Worm (Caenorhabditis elegans) whole organism, L1 larva: ENCODE measurements around the gene cysl-4.

Experiments
- C16A3.4 ChIP-seq: fragments of 150-350 bp; optimal IDR thresholded peaks from 2 replicates; lab custom pipeline; 2014; ENCODE audit warnings: missing biosample characterization, missing genetic modification characterization
- Y116A8C.19 ChIP-seq: sonication (generic microtip); optimal IDR thresholded peaks from 2 replicates; lab custom pipeline; 2016; ENCODE audit warnings: missing compliant biosample characterization, missing genetic modification characterization, borderline replicate concordance
- blmp-1 ChIP-seq: fragments of 150-350 bp; optimal IDR thresholded peaks from 2 replicates; lab custom pipeline; 2014; ENCODE audit warnings: missing biosample characterization, missing genetic modification characterization
- ceh-8 ChIP-seq: fragments of 200-800 bp; sonication (Bioruptor generic); optimal IDR thresholded peaks from 2 replicates; lab custom pipeline; 2018; ENCODE audit warnings: mild to moderate bottlenecking, missing genetic modification characterization, moderate library complexity, missing compliant biosample characterization
- ceh-82 ChIP-seq, 3 experiments: fragments of 150-350 bp in 1 of 3; sonication (generic microtip) in 2 of 3; optimal IDR thresholded peaks; 2 replicates each; lab custom pipeline; 2014 to 2017; ENCODE audit warnings: missing biosample characterization in 3 of 3, missing genetic modification characterization in 3 of 3
- ceh-90 ChIP-seq: sonication (generic microtip); optimal IDR thresholded peaks from 2 replicates; lab custom pipeline; 2016; ENCODE audit warnings: missing genetic modification characterization, missing compliant biosample characterization
- ces-1 ChIP-seq: fragments of 150-350 bp; optimal IDR thresholded peaks from 2 replicates; lab custom pipeline; 2014; ENCODE audit warnings: missing biosample characterization, missing genetic modification reagents, missing genetic modification characterization
- dpl-1 ChIP-seq, 3 experiments: fragments of 150-350 bp in 2 of 3; sonication (generic microtip) in 1 of 3; optimal IDR thresholded peaks; 2 replicates each; lab custom pipeline; 2014 to 2017; ENCODE audit warnings: missing biosample characterization in 3 of 3, missing genetic modification characterization in 3 of 3, missing genetic modification reagents in 3 of 3
- egl-13 ChIP-seq: sonication (generic microtip); optimal IDR thresholded peaks from 2 replicates; lab custom pipeline; 2016; ENCODE audit warnings: missing genotype, missing genetic modification reagents, missing genetic modification characterization, missing compliant biosample characterization
- ets-5 ChIP-seq: fragments of 200-800 bp; sonication (Bioruptor generic); IDR thresholded peaks from 2 replicates; pipeline ENCODE4 v1.3.6; 2022; ENCODE audit warnings: missing genetic modification characterization, missing compliant biosample characterization
- fkh-4 ChIP-seq: sonication (generic microtip); optimal IDR thresholded peaks from 2 replicates; lab custom pipeline; 2016; ENCODE audit warnings: missing compliant biosample characterization, missing genetic modification characterization, borderline replicate concordance
- fkh-8 ChIP-seq: sonication (generic microtip); optimal IDR thresholded peaks from 2 replicates; lab custom pipeline; 2016; ENCODE audit warnings: mild to moderate bottlenecking, missing genetic modification characterization, missing compliant biosample characterization
- grh-1 ChIP-seq: fragments of 200-800 bp; sonication (Bioruptor generic); IDR thresholded peaks from 2 replicates; pipeline ENCODE4 v1.3.6; 2022; ENCODE audit warnings: missing genetic modification reagents, missing genetic modification characterization, missing compliant biosample characterization
- hlh-17 ChIP-seq: fragments of 200-800 bp; sonication (Bioruptor generic); optimal IDR thresholded peaks from 2 replicates; lab custom pipeline; 2018; ENCODE audit warnings: missing genetic modification characterization, mild to moderate bottlenecking, missing compliant biosample characterization, moderate library complexity, borderline replicate concordance
- hlh-4 ChIP-seq: sonication (generic microtip); optimal IDR thresholded peaks from 2 replicates; lab custom pipeline; 2016; ENCODE audit warnings: mild to moderate bottlenecking, missing genetic modification characterization, missing compliant biosample characterization
- hpl-2 ChIP-seq: fragments of 150-350 bp; optimal IDR thresholded peaks from 2 replicates; lab custom pipeline; 2014; ENCODE audit warnings: missing biosample characterization, missing genetic modification reagents, missing genetic modification characterization
- lin-13 ChIP-seq: fragments of 150-350 bp; optimal IDR thresholded peaks from 2 replicates; lab custom pipeline; 2014; ENCODE audit warnings: missing biosample characterization, missing genetic modification reagents, missing genetic modification characterization
- lin-35 ChIP-seq, 2 experiments: fragments of 150-350 bp; optimal IDR thresholded peaks; 2 replicates each; lab custom pipeline; 2014; ENCODE audit warnings: missing biosample characterization in 2 of 2, missing genetic modification characterization in 2 of 2, missing genetic modification reagents in 2 of 2
- lsy-2 ChIP-seq, 2 experiments: fragments of 150-350 bp; optimal IDR thresholded peaks; 2 replicates each; lab custom pipeline; 2014; ENCODE audit warnings: missing biosample characterization in 2 of 2, missing genetic modification characterization in 2 of 2
- mef-2 ChIP-seq: fragments of 150-350 bp; optimal IDR thresholded peaks from 2 replicates; lab custom pipeline; 2014; ENCODE audit warnings: missing biosample characterization, missing genetic modification characterization
- nhr-12 ChIP-seq: sonication (generic microtip); optimal IDR thresholded peaks from 2 replicates; lab custom pipeline; 2017; ENCODE audit warnings: missing biosample characterization, missing genetic modification characterization
- nhr-28 ChIP-seq: fragments of 150-350 bp; optimal IDR thresholded peaks from 2 replicates; lab custom pipeline; 2014; ENCODE audit warnings: missing biosample characterization, missing genetic modification characterization
- nhr-47 ChIP-seq: sonication (generic microtip); optimal IDR thresholded peaks from 2 replicates; lab custom pipeline; 2016; ENCODE audit warnings: mild to moderate bottlenecking, missing genetic modification characterization, moderate library complexity, missing compliant biosample characterization
- nhr-71 ChIP-seq: sonication (generic microtip); optimal IDR thresholded peaks from 2 replicates; lab custom pipeline; 2016; ENCODE audit warnings: mild to moderate bottlenecking, missing genetic modification characterization, moderate library complexity, missing compliant biosample characterization
- nhr-84 ChIP-seq: sonication (generic microtip); optimal IDR thresholded peaks from 2 replicates; lab custom pipeline; 2017; ENCODE audit warnings: missing biosample characterization, missing genetic modification characterization
- pax-3 ChIP-seq: fragments of 200-800 bp; sonication (Bioruptor generic); optimal IDR thresholded peaks from 2 replicates; lab custom pipeline; 2018; ENCODE audit warnings: mild to moderate bottlenecking, missing genetic modification characterization, moderate library complexity, missing compliant biosample characterization
- rnt-1 ChIP-seq: sonication (generic microtip); optimal IDR thresholded peaks from 2 replicates; lab custom pipeline; 2016; ENCODE audit warnings: mild to moderate bottlenecking, missing genetic modification characterization, moderate library complexity, missing compliant biosample characterization
- skn-1 ChIP-seq: fragments of 150-350 bp; optimal IDR thresholded peaks from 2 replicates; lab custom pipeline; 2014; ENCODE audit warnings: missing biosample characterization, missing genetic modification characterization
- snpc-4 ChIP-seq: fragments of 150-350 bp; optimal IDR thresholded peaks from 2 replicates; lab custom pipeline; 2014; ENCODE audit warnings: missing biosample characterization, missing genetic modification characterization
- swsn-7 ChIP-seq: sonication (generic microtip); optimal IDR thresholded peaks from 2 replicates; lab custom pipeline; 2016; ENCODE audit warnings: missing genetic modification characterization, missing compliant biosample characterization
- tbx-2 ChIP-seq: sonication (generic microtip); optimal IDR thresholded peaks from 2 replicates; lab custom pipeline; 2016; ENCODE audit warnings: missing genetic modification characterization, missing compliant biosample characterization
- tlp-1 ChIP-seq: fragments of 150-350 bp; optimal IDR thresholded peaks from 2 replicates; lab custom pipeline; 2014; ENCODE audit warnings: missing biosample characterization, missing genetic modification characterization
- unc-130 ChIP-seq: fragments of 150-350 bp; optimal IDR thresholded peaks from 2 replicates; lab custom pipeline; 2017; ENCODE audit warnings: missing biosample characterization, missing genetic modification characterization, inconsistent platforms
- unc-30 ChIP-seq: sonication (generic microtip); optimal IDR thresholded peaks from 2 replicates; lab custom pipeline; 2017; ENCODE audit warnings: missing biosample characterization, missing genetic modification characterization
- unc-86 ChIP-seq: sonication (generic microtip); optimal IDR thresholded peaks from 2 replicates; lab custom pipeline; 2016; ENCODE audit warnings: missing genetic modification characterization, missing compliant biosample characterization
- unc-98 ChIP-seq: fragments of 200-800 bp; sonication (Bioruptor generic); IDR thresholded peaks from 2 replicates; pipeline ENCODE4 v1.3.6; 2022; ENCODE audit warnings: missing genetic modification characterization, missing compliant biosample characterization
- vab-15 ChIP-seq: sonication (generic microtip); optimal IDR thresholded peaks from 2 replicates; lab custom pipeline; 2017; ENCODE audit warnings: missing genotype, mild to moderate bottlenecking, missing genetic modification characterization, missing compliant biosample characterization
- xbp-1 ChIP-seq: sonication (generic microtip); optimal IDR thresholded peaks from 2 replicates; lab custom pipeline; 2016; ENCODE audit warnings: missing genetic modification characterization, missing compliant biosample characterization
- ztf-4 ChIP-seq: fragments of 150-350 bp; optimal IDR thresholded peaks from 2 replicates; lab custom pipeline; 2014; ENCODE audit warnings: missing biosample characterization, missing genetic modification characterization

cysl-4 gene

DNA sequence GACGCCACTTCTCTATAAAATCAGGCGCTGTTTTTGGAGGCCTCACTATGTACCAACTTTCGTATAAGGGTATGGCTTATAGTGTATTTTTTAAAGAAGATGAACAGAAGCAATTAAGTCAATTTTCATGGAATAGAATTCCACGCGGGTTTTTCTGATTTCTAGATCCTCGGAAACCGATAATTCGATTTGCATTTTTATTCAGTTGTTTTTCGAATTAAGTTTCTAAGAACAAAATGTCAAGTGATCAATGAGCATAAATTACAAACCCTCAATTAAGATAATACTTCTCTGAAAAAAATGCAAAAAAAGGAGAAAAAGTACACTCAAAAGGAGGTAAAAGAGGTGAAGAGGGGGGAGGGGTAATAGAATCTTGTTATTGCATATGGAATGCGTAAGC, 16.5 kb downstream of the cysl-4 start:
- peak; percentile 59 for TF ChIP-seq nhr-71 (tag; lab: Kevin White, UChicago)
- TF ChIP-seq fkh-8 (tag; lab: Kevin White, UChicago): peak; percentile 59
- peak; percentile 50 for TF ChIP-seq nhr-47
- TF ChIP-seq blmp-1 (tag; lab: Kevin White, UChicago): no peak

DNA sequence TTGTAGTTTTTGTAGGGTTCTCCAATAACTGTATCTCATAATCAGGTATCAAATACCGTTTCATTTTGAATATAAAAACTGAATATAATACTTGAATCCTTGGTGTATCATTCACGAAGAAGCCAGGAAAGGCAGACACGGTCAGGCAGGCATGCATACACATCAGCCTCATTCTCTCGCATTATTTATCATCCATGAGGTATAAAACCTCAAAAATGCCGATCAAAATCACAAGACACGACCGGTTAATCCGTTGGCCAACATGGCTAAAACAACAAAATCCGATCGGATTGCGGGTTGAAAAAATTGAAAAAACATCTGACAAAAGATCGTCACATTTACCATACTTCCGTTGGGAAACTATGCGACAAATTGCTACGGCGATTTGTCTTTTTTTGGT, 17.6 kb downstream of the cysl-4 start, which contains the start of gene F59A7.5:
TSS of gene F59A7.5 (plus strand) at position 301 of the 400 bp plus-strand sequence.
- no peak for TF ChIP-seq ztf-4
- TF ChIP-seq ceh-82 (tag; optimal IDR thresholded peaks at IDR 0.05; lab: Kevin White, UChicago): no peak
- no peak for TF ChIP-seq pax-3
- no peak for TF ChIP-seq hlh-17
- TF ChIP-seq mef-2 (tag; lab: Kevin White, UChicago): no peak
- TF ChIP-seq lin-35 (GFP tag; optimal IDR thresholded peaks at IDR 0.05; lab: Kevin White, UChicago): no peak
- TF ChIP-seq nhr-12 (tag; lab: Kevin White, UChicago): no peak
- TF ChIP-seq lin-13 (GFP tag; lab: Kevin White, UChicago): no peak
- no peak for TF ChIP-seq hlh-4 (tag; lab: Kevin White, UChicago)
- no peak for TF ChIP-seq skn-1 (tag; lab: Kevin White, UChicago)
- no peak for TF ChIP-seq unc-98
- no peak for TF ChIP-seq grh-1
- TF ChIP-seq ets-5 (GFP tag; lab: Robert Waterston, UW): no peak
- no peak for TF ChIP-seq rnt-1 (tag; lab: Kevin White, UChicago)

DNA sequence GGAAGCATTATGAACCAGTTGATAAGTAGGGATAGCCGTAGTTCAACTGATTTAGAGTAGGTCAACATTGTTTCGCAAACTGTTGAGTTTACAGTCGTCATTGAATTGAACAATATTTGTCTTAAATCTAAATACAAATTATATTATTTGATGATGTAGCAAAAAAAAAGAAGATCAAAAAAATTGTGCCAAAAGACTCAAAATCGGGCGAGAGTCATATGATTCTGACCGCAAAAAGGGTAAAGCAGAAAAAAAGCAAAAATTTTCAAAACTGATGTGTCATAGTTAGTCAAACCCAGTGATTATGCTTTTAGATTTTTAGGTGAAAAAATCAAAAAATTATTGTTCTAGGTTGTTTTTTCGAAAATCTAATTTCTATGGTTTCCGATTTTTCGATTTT, 23.0 kb downstream of the cysl-4 start, which contains the start of gene srab-13:
TSS of gene srab-13 (minus strand) at position 101 of the 400 bp plus-strand sequence.
- TF ChIP-seq unc-130 (tag; lab: Kevin White, UChicago) (no peak), rnt-1 (tag; lab: Kevin White, UChicago) (no peak), swsn-7 (tag; lab: Kevin White, UChicago) (no peak), hpl-2 (GFP tag; lab: Kevin White, UChicago) (no peak), ets-5 (GFP tag; lab: Robert Waterston, UW) (no peak), fkh-8 (tag; lab: Kevin White, UChicago) (no peak), nhr-84 (tag; lab: Kevin White, UChicago) (no peak), pax-3 (no peak), egl-13 (tag; lab: Kevin White, UChicago) (no peak), xbp-1 (no peak), blmp-1 (tag; lab: Kevin White, UChicago) (no peak), snpc-4 (tag; lab: Kevin White, UChicago) (no peak), ces-1 (GFP tag; lab: Kevin White, UChicago) (no peak), ceh-8 (GFP tag; lab: Kevin White, UChicago) (no peak), unc-30 (no peak)

DNA sequence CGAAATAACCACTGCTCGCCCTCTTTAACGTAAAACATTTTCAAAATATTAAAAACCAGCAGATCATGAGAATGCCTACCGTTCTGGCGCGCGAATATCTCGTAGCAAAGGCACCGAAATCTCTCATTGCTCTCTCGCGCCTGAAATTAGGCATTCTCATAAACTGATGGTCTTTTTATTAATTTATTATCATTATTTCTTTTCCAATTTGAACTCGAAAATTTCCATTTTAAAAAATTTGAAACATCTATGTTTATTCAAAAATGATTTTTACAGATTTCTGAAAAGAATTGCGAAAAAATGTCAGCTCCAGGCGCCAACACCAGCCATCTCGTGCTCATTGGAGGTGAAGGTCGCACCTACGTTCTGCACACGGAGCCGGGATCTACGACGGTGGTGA, 25.1 kb downstream of the cysl-4 start, which contains the start of gene F59A7.12:
TSS of gene F59A7.12 (plus strand) at position 301 of the 400 bp plus-strand sequence.
- TF ChIP-seq blmp-1 (tag; lab: Kevin White, UChicago): no peak
- no peak for TF ChIP-seq nhr-28 (tag; lab: Kevin White, UChicago)
- TF ChIP-seq nhr-71 (tag; lab: Kevin White, UChicago): no peak
- TF ChIP-seq tbx-2 (tag; lab: Kevin White, UChicago): no peak
- TF ChIP-seq xbp-1: no peak
- TF ChIP-seq vab-15 (tag; lab: Kevin White, UChicago): no peak
- no peak for TF ChIP-seq lin-13 (GFP tag; lab: Kevin White, UChicago)
- no peak for TF ChIP-seq mef-2 (tag; lab: Kevin White, UChicago)
- no peak for TF ChIP-seq rnt-1 (tag; lab: Kevin White, UChicago)
- TF ChIP-seq lsy-2 (tag; optimal IDR thresholded peaks at IDR 0.05; lab: Kevin White, UChicago): no peak
- TF ChIP-seq C16A3.4 (tag; lab: Kevin White, UChicago): no peak
- no peak for TF ChIP-seq fkh-4 (tag; lab: Kevin White, UChicago)
- no peak for TF ChIP-seq dpl-1 (GFP tag; optimal IDR thresholded peaks at IDR 0.05; lab: Kevin White, UChicago)
- no peak for TF ChIP-seq unc-86
- no peak for TF ChIP-seq ztf-4
- TF ChIP-seq tlp-1 (tag; lab: Kevin White, UChicago): no peak
- no peak for TF ChIP-seq Y116A8C.19 (tag; lab: Kevin White, UChicago)
- no peak for TF ChIP-seq ceh-8 (GFP tag; lab: Kevin White, UChicago)
- TF ChIP-seq ceh-90 (tag; lab: Kevin White, UChicago): no peak
